Worm (Caenorhabditis elegans) whole organism, young adult: ENCODE measurements around the gene rft-1.

ENCODE experiments used
- B0336.3 ChIP-seq: fragments of 200-800 bp; sonication (Bioruptor generic); IDR thresholded peaks from 2 replicates; pipeline ENCODE4 v1.3.6; 2022; ENCODE audit warnings: missing genetic modification characterization, missing compliant biosample characterization
- F39B2.1 ChIP-seq: fragments of 200-800 bp; sonication (Bioruptor generic); IDR thresholded peaks from 2 replicates; pipeline ENCODE4 v1.3.6; 2022; ENCODE audit warnings: missing genetic modification reagents, missing genetic modification characterization, missing compliant biosample characterization
- K12H6.12 ChIP-seq: fragments of 200-800 bp; sonication (Bioruptor generic); optimal IDR thresholded peaks from 2 replicates; lab custom pipeline; 2018; ENCODE audit warnings: mild to moderate bottlenecking, missing genetic modification characterization, missing compliant biosample characterization
- Y53F4B.3 ChIP-seq: fragments of 200-800 bp; sonication (Bioruptor generic); IDR thresholded peaks from 2 replicates; pipeline ENCODE4 v1.3.6; 2022; ENCODE audit warnings: missing genetic modification reagents, missing genetic modification characterization, missing compliant biosample characterization
- Y67H2A.10 ChIP-seq: fragments of 200-800 bp; sonication (Bioruptor generic); conservative IDR thresholded peaks from 2 replicates; pipeline ENCODE4 v1.3.6; 2022; ENCODE audit warnings: missing genetic modification reagents, missing genetic modification characterization, missing compliant biosample characterization
- attf-6 ChIP-seq: fragments of 200-800 bp; sonication (Bioruptor generic); IDR thresholded peaks from 2 replicates; pipeline ENCODE4 v1.3.6; 2022; ENCODE audit warnings: missing genetic modification reagents, missing genetic modification characterization, missing compliant biosample characterization
- cebp-1 ChIP-seq, 2 experiments: fragments of 200-800 bp in 1 of 2; sonication (Bioruptor generic) in 1 of 2; sonication (generic microtip) in 1 of 2; IDR thresholded peaks in 1 of 2; optimal IDR thresholded peaks in 1 of 2; 2 replicates each; pipeline versions ENCODE4 v1.3.6 to Lab custom; 2017 to 2022; ENCODE audit warnings: missing compliant biosample characterization in 2 of 2, missing genetic modification characterization in 2 of 2, mild to moderate bottlenecking in 1 of 2, missing genetic modification reagents in 1 of 2, moderate library complexity in 1 of 2
- cebp-2 ChIP-seq: fragments of 200-800 bp; sonication (Bioruptor generic); IDR thresholded peaks from 2 replicates; pipeline ENCODE4 v1.3.6; 2022; ENCODE audit warnings: missing genetic modification characterization, missing compliant biosample characterization
- ceh-100 ChIP-seq: fragments of 200-800 bp; sonication (Bioruptor generic); IDR thresholded peaks from 2 replicates; pipeline ENCODE4 v1.3.6; 2022; ENCODE audit warnings: missing genetic modification reagents, missing genetic modification characterization, missing compliant biosample characterization
- ceh-58 ChIP-seq: fragments of 200-800 bp; sonication (Bioruptor generic); IDR thresholded peaks from 2 replicates; pipeline ENCODE4 v1.3.6; 2022; ENCODE audit warnings: missing genetic modification characterization, missing compliant biosample characterization
- ceh-91 ChIP-seq: fragments of 200-800 bp; sonication (Bioruptor generic); IDR thresholded peaks from 2 replicates; pipeline ENCODE4 v1.3.6; 2022; ENCODE audit warnings: missing genetic modification reagents, missing genetic modification characterization, missing compliant biosample characterization
- chd-7 ChIP-seq: sonication (generic microtip); optimal IDR thresholded peaks from 2 replicates; lab custom pipeline; 2016; ENCODE audit warnings: mild to moderate bottlenecking, missing genetic modification characterization, moderate library complexity, missing compliant biosample characterization
- dox-1 ChIP-seq: fragments of 200-800 bp; sonication (Bioruptor generic); IDR thresholded peaks from 2 replicates; pipeline ENCODE4 v1.3.6; 2022; ENCODE audit warnings: missing genetic modification reagents, missing genetic modification characterization, missing compliant biosample characterization
- egrh-3 ChIP-seq: fragments of 200-800 bp; sonication (Bioruptor generic); IDR thresholded peaks from 2 replicates; pipeline ENCODE4 v1.3.6; 2022; ENCODE audit warnings: missing genetic modification reagents, missing genetic modification characterization, missing compliant biosample characterization
- ets-4 ChIP-seq: fragments of 200-800 bp; sonication (Bioruptor generic); optimal IDR thresholded peaks from 2 replicates; lab custom pipeline; 2018; ENCODE audit warnings: mild to moderate bottlenecking, missing genetic modification characterization, missing compliant biosample characterization
- him-1 ChIP-seq: sonication (generic microtip); optimal IDR thresholded peaks from 2 replicates; lab custom pipeline; 2016; ENCODE audit warnings: missing genotype, missing genetic modification reagents, missing genetic modification characterization, missing compliant biosample characterization
- hlh-26 ChIP-seq: fragments of 200-800 bp; sonication (Bioruptor generic); conservative IDR thresholded peaks from 2 replicates; pipeline ENCODE4 v1.3.6; 2022; ENCODE audit warnings: missing genetic modification reagents, missing genetic modification characterization, missing compliant biosample characterization
- hmg-1.2 ChIP-seq: fragments of 200-800 bp; sonication (Bioruptor generic); IDR thresholded peaks from 2 replicates; pipeline ENCODE4 v1.3.6; 2022; ENCODE audit warnings: missing genetic modification reagents, missing genetic modification characterization, missing compliant biosample characterization
- lag-1 ChIP-seq: fragments of 200-800 bp; sonication (Bioruptor generic); IDR thresholded peaks from 2 replicates; pipeline ENCODE4 v1.3.6; 2022; ENCODE audit warnings: missing genetic modification reagents, missing genetic modification characterization, missing compliant biosample characterization
- let-607 ChIP-seq, 2 experiments: fragments of 200-800 bp in 1 of 2; sonication (Bioruptor generic) in 1 of 2; sonication (generic microtip) in 1 of 2; optimal IDR thresholded peaks; 2 replicates each; lab custom pipeline; 2016 to 2018; ENCODE audit warnings: mild to moderate bottlenecking in 2 of 2, missing compliant biosample characterization in 2 of 2, missing genetic modification characterization in 2 of 2, moderate library complexity in 2 of 2, missing genotype in 1 of 2
- lin-54 ChIP-seq: fragments of 200-800 bp; sonication (Bioruptor generic); optimal IDR thresholded peaks from 2 replicates; lab custom pipeline; 2018; ENCODE audit warnings: mild to moderate bottlenecking, missing genetic modification characterization, missing compliant biosample characterization
- madf-6 ChIP-seq: fragments of 200-800 bp; sonication (Bioruptor generic); IDR thresholded peaks from 2 replicates; pipeline ENCODE4 v1.3.6; 2022; ENCODE audit warnings: missing genetic modification reagents, missing genetic modification characterization, missing compliant biosample characterization
- mcd-1 ChIP-seq: fragments of 200-800 bp; sonication (Bioruptor generic); IDR thresholded peaks from 2 replicates; pipeline ENCODE4 v1.3.6; 2022; ENCODE audit warnings: missing genetic modification reagents, missing genetic modification characterization, missing compliant biosample characterization
- mel-28 ChIP-seq: sonication (generic microtip); optimal IDR thresholded peaks from 2 replicates; lab custom pipeline; 2016; ENCODE audit warnings: borderline replicate concordance, mild to moderate bottlenecking, missing genetic modification characterization, missing compliant biosample characterization
- nfyb-1 ChIP-seq: fragments of 200-800 bp; sonication (Bioruptor generic); IDR thresholded peaks from 2 replicates; pipeline ENCODE4 v1.3.6; 2022; ENCODE audit warnings: missing genetic modification reagents, missing genetic modification characterization, missing compliant biosample characterization
- nhr-80 ChIP-seq: sonication (generic microtip); optimal IDR thresholded peaks from 2 replicates; lab custom pipeline; 2016; ENCODE audit warnings: missing genetic modification characterization, missing compliant biosample characterization
- rpc-1 ChIP-seq, 2 experiments: fragments of 150-350 bp in 1 of 2; sonication (generic microtip) in 1 of 2; optimal IDR thresholded peaks; 2 replicates each; lab custom pipeline; 2014 to 2018; ENCODE audit warnings: missing biosample characterization in 1 of 2, missing genetic modification characterization in 1 of 2, missing genetic modification reagents in 1 of 2, missing genotype in 1 of 2
- tlf-1 ChIP-seq: fragments of 200-800 bp; sonication (Bioruptor generic); optimal IDR thresholded peaks from 2 replicates; lab custom pipeline; 2018; ENCODE audit warnings: mild to moderate bottlenecking, missing genetic modification characterization, missing compliant biosample characterization
- unc-62 ChIP-seq: fragments of 150-350 bp; optimal IDR thresholded peaks from 2 replicates; lab custom pipeline; 2014; ENCODE audit warnings: missing biosample characterization, missing genetic modification reagents, missing genetic modification characterization
- zfh-2 ChIP-seq: fragments of 200-800 bp; sonication (Bioruptor generic); conservative IDR thresholded peaks from 2 replicates; pipeline ENCODE4 v1.3.6; 2022; ENCODE audit warnings: missing genetic modification reagents, missing genetic modification characterization, missing compliant biosample characterization
- zim-3 ChIP-seq: sonication (generic microtip); optimal IDR thresholded peaks from 2 replicates; lab custom pipeline; 2017; ENCODE audit warnings: mild to moderate bottlenecking, missing genetic modification characterization, moderate library complexity, missing compliant biosample characterization
- ztf-22 ChIP-seq: fragments of 200-800 bp; sonication (Bioruptor generic); optimal IDR thresholded peaks from 2 replicates; lab custom pipeline; 2018; ENCODE audit warnings: mild to moderate bottlenecking, missing genetic modification characterization, moderate library complexity, missing compliant biosample characterization
- ztf-25 ChIP-seq: fragments of 200-800 bp; sonication (Bioruptor generic); IDR thresholded peaks from 2 replicates; pipeline ENCODE4 v1.3.6; 2022; ENCODE audit warnings: missing genetic modification reagents, missing genetic modification characterization, missing compliant biosample characterization
- ztf-3 ChIP-seq: fragments of 200-800 bp; sonication (Bioruptor generic); optimal IDR thresholded peaks from 2 replicates; lab custom pipeline; 2018; ENCODE audit warnings: mild to moderate bottlenecking, missing genetic modification characterization, missing compliant biosample characterization
- ztf-6 ChIP-seq: fragments of 200-800 bp; sonication (Bioruptor generic); IDR thresholded peaks from 2 replicates; pipeline ENCODE4 v1.3.6; 2022; ENCODE audit warnings: missing genetic modification reagents, missing genetic modification characterization, missing compliant biosample characterization

rft-1 gene

ce11 chrV:4442749-4443381 lies at the start of gene rft-1:
Gene rft-1, minus strand, starts transcription at chrV:4443223.
- TF ChIP-seq nhr-80 (tag; lab: Kevin White, UChicago) (peak; percentile 47), him-1 (tag; lab: Kevin White, UChicago) (peak; percentile 40), F39B2.1 (GFP tag; lab: Robert Waterston, UW) (no peak)

ce11 chrV:4491273-4492094 lies 48.5 kb upstream of the rft-1 start:
- TF ChIP-seq ets-4, result peak; percentile 69
- peak; percentile 75 for TF ChIP-seq dox-1 (GFP tag; lab: Robert Waterston, UW)
- TF ChIP-seq madf-6 (GFP tag; lab: Robert Waterston, UW), result no peak
- TF ChIP-seq ztf-3 (GFP tag; lab: Kevin White, UChicago), result no peak
- peak; percentile 70 for TF ChIP-seq zfh-2 (GFP tag; lab: Robert Waterston, UW)
- TF ChIP-seq nfyb-1 (GFP tag; lab: Robert Waterston, UW), result 0 out of 2 replicates have a peak, but pooled peaks have one; percentile 43
- TF ChIP-seq ztf-25 (GFP tag; lab: Robert Waterston, UW), result 0 out of 2 replicates have a peak, but pooled peaks have one; percentile 59
- TF ChIP-seq lin-54, result no peak
- TF ChIP-seq B0336.3 (GFP tag; lab: Robert Waterston, UW), result peak; percentile 37; the same call in 1 of the 2 replicates
- TF ChIP-seq K12H6.12, result peak; percentile 7
- peak; percentile 28 for TF ChIP-seq ztf-22 (GFP tag; lab: Kevin White, UChicago)
- TF ChIP-seq unc-62 (GFP tag; lab: Kevin White, UChicago), result peak; percentile 98
- TF ChIP-seq mcd-1, result 0 out of 2 replicates have a peak, but pooled peaks have one; percentile 18
- no peak for TF ChIP-seq zim-3 (tag; lab: Kevin White, UChicago)
- TF ChIP-seq cebp-2 (GFP tag; lab: Robert Waterston, UW), result no peak
- no peak for TF ChIP-seq mel-28 (tag; lab: Kevin White, UChicago)
- peak; percentile 7; the same call in 1 of the 2 replicates for TF ChIP-seq egrh-3 (GFP tag; lab: Robert Waterston, UW)
- TF ChIP-seq nhr-80 (tag; lab: Kevin White, UChicago), result peak; percentile 93
- no peak for TF ChIP-seq him-1 (tag; lab: Kevin White, UChicago)
- TF ChIP-seq let-607 (tag; optimal IDR thresholded peaks at IDR 0.05; lab: Kevin White, UChicago), result peak; percentile 40 to 84
- TF ChIP-seq cebp-1 (GFP tag; IDR thresholded peaks at IDR 0.05; lab: Robert Waterston, UW), result no peak
- peak; percentile 43 for TF ChIP-seq cebp-1 (tag; optimal IDR thresholded peaks at IDR 0.05; lab: Kevin White, UChicago)
- TF ChIP-seq rpc-1 (optimal IDR thresholded peaks at IDR 0.05; lab: Kevin White, UChicago), result no peak
- no peak for TF ChIP-seq rpc-1 (tag; optimal IDR thresholded peaks at IDR 0.05; lab: Kevin White, UChicago)

- TF ChIP-seq ceh-100 (GFP tag; lab: Robert Waterston, UW) (no peak), Y67H2A.10 (GFP tag; lab: Robert Waterston, UW) (no peak), ceh-58 (no peak), chd-7 (tag; lab: Kevin White, UChicago) (no peak), lag-1 (GFP tag; lab: Robert Waterston, UW) (no peak), ztf-6 (no peak), ceh-91 (GFP tag; lab: Robert Waterston, UW) (no peak), Y53F4B.3 (GFP tag; lab: Robert Waterston, UW) (no peak), tlf-1 (GFP tag; lab: Kevin White, UChicago) (no peak), hmg-1.2 (GFP tag; lab: Robert Waterston, UW) (no peak), hlh-26 (GFP tag; lab: Robert Waterston, UW) (no peak), ets-4 (no peak), B0336.3 (GFP tag; lab: Robert Waterston, UW) (no peak), attf-6 (GFP tag; lab: Robert Waterston, UW) (no peak)
Measured at ce11 chrV:4489893-4490292, 46.9 kb upstream of the rft-1 start.
